Worm (Caenorhabditis elegans) whole organism, L3 larva: ENCODE results near the gene irld-44.

ENCODE experiments used
- R02D3.7 ChIP-seq: fragments of 150-350 bp; optimal IDR thresholded peaks from 2 replicates; lab custom pipeline; 2014; ENCODE audit warnings: missing biosample characterization, missing genetic modification characterization
- ZK546.5 ChIP-seq: sonication (generic microtip); optimal IDR thresholded peaks from 2 replicates; lab custom pipeline; 2017; ENCODE audit warnings: missing biosample characterization, missing genetic modification characterization
- ceh-16 ChIP-seq: sonication (generic microtip); optimal IDR thresholded peaks from 2 replicates; lab custom pipeline; 2017; ENCODE audit warnings: missing biosample characterization, missing genetic modification characterization
- ceh-28 ChIP-seq: fragments of 150-350 bp; optimal IDR thresholded peaks from 2 replicates; lab custom pipeline; 2014; ENCODE audit warnings: missing biosample characterization, missing genetic modification reagents, missing genetic modification characterization
- ceh-82 ChIP-seq: fragments of 150-350 bp; optimal IDR thresholded peaks from 2 replicates; lab custom pipeline; 2014; ENCODE audit warnings: missing biosample characterization, missing genetic modification characterization
- ceh-9 ChIP-seq: sonication (generic microtip); optimal IDR thresholded peaks from 2 replicates; lab custom pipeline; 2018; ENCODE audit warnings: missing biosample characterization, missing genetic modification characterization
- daf-12 ChIP-seq: fragments of 150-350 bp; optimal IDR thresholded peaks from 2 replicates; lab custom pipeline; 2014; ENCODE audit warnings: missing biosample characterization, missing genetic modification reagents, missing genetic modification characterization
- egl-5 ChIP-seq: fragments of 150-350 bp; optimal IDR thresholded peaks from 2 replicates; lab custom pipeline; 2017; ENCODE audit warnings: missing biosample characterization, missing genetic modification reagents, missing genetic modification characterization, inconsistent platforms
- elt-2 ChIP-seq: sonication (generic microtip); optimal IDR thresholded peaks from 2 replicates; lab custom pipeline; 2016; ENCODE audit warnings: missing genetic modification reagents, mild to moderate bottlenecking, missing genetic modification characterization, missing compliant biosample characterization
- elt-3 ChIP-seq, 3 experiments: fragments of 150-350 bp in 1 of 3; sonication (generic microtip) in 2 of 3; optimal IDR thresholded peaks; 2 replicates in 2 of 3; 4 replicates in 1 of 3; lab custom pipeline; 2014 to 2017; ENCODE audit warnings: missing biosample characterization in 3 of 3, missing genetic modification characterization in 3 of 3
- fkh-10 ChIP-seq: sonication (generic microtip); optimal IDR thresholded peaks from 2 replicates; lab custom pipeline; 2017; ENCODE audit warnings: missing biosample characterization, missing genetic modification reagents, missing genetic modification characterization
- fkh-2 ChIP-seq: fragments of 150-350 bp; optimal IDR thresholded peaks from 2 replicates; lab custom pipeline; 2014; ENCODE audit warnings: missing biosample characterization, missing genetic modification reagents, missing genetic modification characterization
- fos-1 ChIP-seq: fragments of 150-350 bp; optimal IDR thresholded peaks from 2 replicates; lab custom pipeline; 2014; ENCODE audit warnings: missing biosample characterization, missing genetic modification characterization
- jun-1 ChIP-seq: fragments of 150-350 bp; optimal IDR thresholded peaks from 2 replicates; lab custom pipeline; 2014; ENCODE audit warnings: missing biosample characterization, missing genetic modification reagents, missing genetic modification characterization
- lin-15B ChIP-seq: fragments of 150-350 bp; optimal IDR thresholded peaks from 2 replicates; lab custom pipeline; 2014; ENCODE audit warnings: missing biosample characterization, missing genetic modification characterization
- lin-39 ChIP-seq: fragments of 150-350 bp; optimal IDR thresholded peaks from 2 replicates; lab custom pipeline; 2018; ENCODE audit warnings: missing biosample characterization, missing genetic modification reagents, missing genetic modification characterization
- lsy-12 ChIP-seq: sonication (generic microtip); optimal IDR thresholded peaks from 2 replicates; lab custom pipeline; 2016; ENCODE audit warnings: mild to moderate bottlenecking, missing genetic modification characterization, missing compliant biosample characterization
- mdl-1 ChIP-seq: fragments of 150-350 bp; optimal IDR thresholded peaks from 2 replicates; lab custom pipeline; 2014; ENCODE audit warnings: missing biosample characterization, missing genetic modification characterization
- mml-1 ChIP-seq: fragments of 150-350 bp; sonication (generic microtip); optimal IDR thresholded peaks from 3 replicates; lab custom pipeline; 2014; ENCODE audit warnings: missing biosample characterization, missing genetic modification characterization
- nfya-1 ChIP-seq: sonication (generic microtip); optimal IDR thresholded peaks from 2 replicates; lab custom pipeline; 2017; ENCODE audit warnings: missing genetic modification characterization, mild to moderate bottlenecking, missing compliant biosample characterization, antibody characterized with exemption, moderate library complexity; ENCODE audit not compliant: insufficient read depth
- nhr-11 ChIP-seq: fragments of 150-350 bp; optimal IDR thresholded peaks from 2 replicates; lab custom pipeline; 2014; ENCODE audit warnings: missing biosample characterization, missing genetic modification characterization
- nhr-12 ChIP-seq: fragments of 150-350 bp; optimal IDR thresholded peaks from 2 replicates; lab custom pipeline; 2014; ENCODE audit warnings: missing biosample characterization, missing genetic modification characterization
- nhr-23 ChIP-seq: fragments of 150-350 bp; optimal IDR thresholded peaks from 2 replicates; lab custom pipeline; 2014; ENCODE audit warnings: missing biosample characterization, missing genetic modification reagents, missing genetic modification characterization
- nhr-237 ChIP-seq: fragments of 150-350 bp; optimal IDR thresholded peaks from 2 replicates; lab custom pipeline; 2014; ENCODE audit warnings: missing biosample characterization, missing genetic modification characterization
- nhr-28 ChIP-seq: fragments of 150-350 bp; optimal IDR thresholded peaks from 2 replicates; lab custom pipeline; 2014; ENCODE audit warnings: missing biosample characterization, missing genetic modification characterization
- nhr-43 ChIP-seq: sonication (generic microtip); optimal IDR thresholded peaks from 2 replicates; lab custom pipeline; 2016; ENCODE audit warnings: mild to moderate bottlenecking, missing genetic modification characterization, missing compliant biosample characterization; ENCODE audit not compliant: poor library complexity, severe bottlenecking
- nhr-77 ChIP-seq: fragments of 150-350 bp; optimal IDR thresholded peaks from 2 replicates; lab custom pipeline; 2014; ENCODE audit warnings: missing biosample characterization, missing genetic modification characterization
- pha-4 ChIP-seq: fragments of 150-350 bp; optimal IDR thresholded peaks from 2 replicates; lab custom pipeline; 2014; ENCODE audit warnings: missing biosample characterization, missing genetic modification reagents, missing genetic modification characterization
- tbx-2 ChIP-seq: sonication (generic microtip); optimal IDR thresholded peaks from 2 replicates; lab custom pipeline; 2016; ENCODE audit warnings: mild to moderate bottlenecking, missing genetic modification characterization, missing compliant biosample characterization
- zag-1 ChIP-seq: fragments of 150-350 bp; optimal IDR thresholded peaks from 2 replicates; lab custom pipeline; 2014; ENCODE audit warnings: missing biosample characterization, missing genetic modification characterization

The irld-44 gene

ce11 chrV:1627269-1627668 is 23.9 kb upstream of the irld-44 start (continued):
- TF ChIP-seq elt-3 (tag; optimal IDR thresholded peaks at IDR 0.05; lab: Kevin White, UChicago) (no peak), elt-2 (tag; lab: Kevin White, UChicago) (no peak), fkh-10 (GFP tag; lab: Kevin White, UChicago) (no peak), lsy-12 (tag; lab: Kevin White, UChicago) (no peak), ceh-9 (no peak), zag-1 (tag; lab: Kevin White, UChicago) (no peak), R02D3.7 (tag; lab: Kevin White, UChicago) (no peak)

DNA sequence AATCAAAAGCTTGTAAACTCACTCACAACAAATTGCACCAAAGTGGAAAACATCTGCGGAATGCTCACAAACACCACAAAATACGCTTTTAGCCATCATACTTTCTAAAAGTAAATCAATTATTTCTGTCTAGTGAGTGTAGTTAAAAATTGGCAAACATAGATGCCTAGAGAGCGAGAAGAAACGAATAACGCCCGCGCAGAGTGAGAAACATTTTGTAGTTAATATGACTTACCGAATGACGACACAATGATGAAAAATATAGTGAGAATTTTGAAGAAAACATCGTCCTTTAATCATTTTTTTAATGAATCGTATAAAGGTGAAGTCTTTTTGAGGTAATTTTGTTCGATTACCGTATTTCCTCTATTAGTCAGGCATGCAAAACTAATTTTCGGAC is 21.8 kb upstream of the irld-44 start, which contains the start of gene nhr-238:
Gene nhr-238 (minus strand): TSS at position 104 of the 400 bp plus-strand sequence.
- TF ChIP-seq ZK546.5 (tag; lab: Kevin White, UChicago) = peak; percentile 47
- TF ChIP-seq nhr-28 (tag; lab: Kevin White, UChicago) = peak; percentile 50
- TF ChIP-seq mdl-1 = no peak
- TF ChIP-seq R02D3.7 (tag; lab: Kevin White, UChicago) = no peak
- peak; percentile 66 for TF ChIP-seq nhr-77
- TF ChIP-seq pha-4 (tag; lab: Kevin White, UChicago) = peak; percentile 11

DNA sequence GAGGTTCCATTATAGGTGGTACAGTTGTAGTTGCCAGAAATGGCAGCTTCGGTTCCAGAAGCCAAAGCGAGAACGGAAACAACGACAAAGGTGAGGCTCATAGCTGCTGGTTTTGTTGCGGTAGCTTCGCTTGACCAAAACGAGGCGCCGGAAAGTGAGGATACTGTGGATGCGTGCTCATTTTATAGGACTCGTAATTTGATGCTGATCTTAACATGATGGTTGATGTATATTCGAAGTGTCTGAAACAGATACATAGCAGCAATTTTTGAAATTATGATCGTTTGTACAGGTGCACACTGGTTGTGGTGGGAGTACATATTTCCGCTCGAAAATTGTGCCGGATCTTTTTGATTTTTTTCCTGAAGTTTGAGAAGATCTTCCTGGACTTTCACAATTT is 20.0 kb upstream of the irld-44 start, which contains the start of gene Y46H3D.8:
Gene Y46H3D.8 (minus strand): TSS at position 101 of the 400 bp plus-strand sequence.
- TF ChIP-seq nhr-43 (tag; lab: Kevin White, UChicago) = no peak

DNA sequence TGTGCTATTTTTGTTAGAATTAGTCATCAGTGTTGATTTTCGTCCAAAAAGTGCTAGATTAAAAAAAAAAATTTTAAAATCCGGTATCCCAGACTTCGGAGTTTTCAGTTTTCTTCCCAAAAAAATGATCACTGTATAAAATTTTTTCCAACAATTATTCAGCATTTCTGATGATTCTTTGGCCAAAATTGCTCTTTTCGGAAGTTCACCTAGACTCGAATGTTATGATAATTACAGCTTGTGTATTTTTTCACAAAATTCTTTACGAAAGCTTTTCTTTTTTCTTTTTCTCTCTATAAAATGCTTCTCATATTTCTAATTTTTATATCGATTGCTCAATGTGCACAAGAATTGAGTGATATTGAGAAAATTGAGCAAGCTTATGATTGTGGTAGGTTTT is 19.4 kb upstream of the irld-44 start, which contains the start of gene irld-17:
Gene irld-17 (plus strand): TSS at position 301 of the 400 bp plus-strand sequence.
- TF ChIP-seq nhr-11 (tag; lab: Kevin White, UChicago) = no peak
- TF ChIP-seq lsy-12 (tag; lab: Kevin White, UChicago) = no peak
- no peak for TF ChIP-seq ceh-82
- no peak for TF ChIP-seq tbx-2 (tag; lab: Kevin White, UChicago)
- no peak for TF ChIP-seq fos-1 (tag; lab: Kevin White, UChicago)
- TF ChIP-seq lin-39 (tag; lab: Kevin White, UChicago) = no peak
- TF ChIP-seq fkh-10 (GFP tag; lab: Kevin White, UChicago) = no peak
- TF ChIP-seq, all 47 proteins: peak for 0

DNA sequence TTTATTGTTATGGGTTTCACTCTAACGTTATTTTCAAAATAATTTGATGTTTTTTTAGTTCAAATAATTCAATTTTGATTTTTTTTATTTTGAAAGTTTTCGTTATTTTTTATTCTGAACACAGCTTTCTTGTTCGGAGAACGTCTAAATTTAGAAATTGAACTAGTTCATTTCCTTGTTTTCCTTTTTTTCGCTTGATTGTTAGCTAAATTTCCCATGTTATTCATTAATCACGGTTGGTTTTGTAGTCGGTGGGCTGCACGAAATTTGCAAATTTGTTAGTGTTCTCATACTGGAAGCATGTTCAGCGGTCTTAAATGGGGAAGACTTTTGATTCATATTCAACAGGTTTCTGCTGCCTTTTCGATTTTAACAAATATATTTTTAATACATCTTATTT is 15.3 kb upstream of the irld-44 start, which contains the start of gene str-222:
Gene str-222 (plus strand): TSS at position 301 of the 400 bp plus-strand sequence.
- TF ChIP-seq elt-2 (tag; lab: Kevin White, UChicago) (no peak), nhr-237 (tag; lab: Kevin White, UChicago) (no peak), elt-3 (tag; optimal IDR thresholded peaks at IDR 0.05; lab: Kevin White, UChicago) (no peak), egl-5 (no peak), fkh-10 (GFP tag; lab: Kevin White, UChicago) (no peak), zag-1 (tag; lab: Kevin White, UChicago) (no peak), nhr-11 (tag; lab: Kevin White, UChicago) (no peak), nhr-12 (tag; lab: Kevin White, UChicago) (no peak), lin-39 (tag; lab: Kevin White, UChicago) (no peak), ceh-28 (tag; lab: Kevin White, UChicago) (no peak), daf-12 (tag; lab: Kevin White, UChicago) (no peak)

DNA sequence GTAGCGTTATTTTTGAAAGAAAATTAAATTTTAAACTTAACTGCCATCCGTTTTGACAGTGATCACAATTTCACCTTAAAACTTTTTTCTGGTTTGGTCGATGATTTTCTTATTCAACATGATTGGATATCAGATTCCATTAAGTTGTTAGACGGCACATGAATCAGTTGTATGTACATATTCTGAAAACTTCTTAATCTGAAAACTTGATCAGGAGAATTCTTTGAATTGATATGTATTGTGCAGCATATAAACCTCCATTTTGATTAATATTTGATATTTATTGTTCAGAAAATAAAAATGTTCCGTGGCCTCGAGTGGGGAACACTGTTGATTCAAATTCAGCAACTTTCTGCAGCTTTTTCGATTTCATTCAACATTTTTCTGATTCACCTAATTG is 11.1 kb upstream of the irld-44 start, which contains the start of gene str-221:
Gene str-221 (plus strand): TSS at position 301 of the 400 bp plus-strand sequence.
- TF ChIP-seq ceh-16 (tag; lab: Kevin White, UChicago) (no peak), jun-1 (tag; lab: Kevin White, UChicago) (no peak), daf-12 (tag; lab: Kevin White, UChicago) (no peak), lin-15B (tag; lab: Kevin White, UChicago) (no peak), mml-1 (tag; lab: Kevin White, UChicago) (no peak), nhr-12 (tag; lab: Kevin White, UChicago) (no peak), fkh-2 (tag; lab: Kevin White, UChicago) (no peak), nhr-23 (tag; lab: Kevin White, UChicago) (no peak), lsy-12 (tag; lab: Kevin White, UChicago) (no peak), nfya-1 (tag; lab: Kevin White, UChicago) (no peak), zag-1 (tag; lab: Kevin White, UChicago) (no peak)
